Fruit fly (Drosophila melanogaster): ENCODE measurements around the gene CG31288.

DNA sequence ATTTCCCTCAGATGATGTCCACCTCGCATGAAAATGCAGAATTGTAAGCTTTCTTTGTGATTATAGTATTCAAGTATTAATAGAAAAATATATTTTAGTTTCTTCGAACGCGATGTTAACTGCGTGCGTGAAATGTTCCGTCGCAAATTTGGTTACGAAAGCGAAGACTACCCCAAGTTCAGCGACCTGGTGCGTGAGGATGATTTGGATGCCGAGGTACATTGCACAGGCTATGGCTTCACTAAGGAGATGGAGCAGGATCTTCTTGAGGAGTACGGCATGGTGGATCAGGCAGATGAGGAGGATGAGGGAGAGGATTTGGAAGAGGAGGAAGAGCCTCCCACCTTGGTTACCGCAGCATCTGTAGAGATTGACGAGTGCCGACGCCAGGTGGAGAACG, 32.6 kb downstream of the CG31288 start:
- TF ChIP-seq HLH106 (tag; optimal IDR thresholded peaks at IDR 0.05) = no peak
- no peak for TF ChIP-seq dmrt93B (GFP tag; optimal IDR thresholded peaks at IDR 0.05)
- TF ChIP-seq Abd-B (GFP tag; optimal IDR thresholded peaks at IDR 0.05) = no peak
- no peak for TF ChIP-seq pan (optimal IDR thresholded peaks at IDR 0.05)
- no peak for TF ChIP-seq dsf (GFP tag; optimal IDR thresholded peaks at IDR 0.05; ENCODE audit: borderline replicate concordance)
- no peak for TF ChIP-seq fru (GFP tag; optimal IDR thresholded peaks at IDR 0.05)
